Worm (Caenorhabditis elegans) whole organism, young adult: ENCODE data around the gene col-148.

Experiments used
- ama-1 ChIP-seq, 3 experiments: fragments of 150-350 bp in 1 of 3; sonication (generic microtip) in 2 of 3; optimal IDR thresholded peaks; 2 replicates each; lab custom pipeline; 2014 to 2018; ENCODE audit warnings: missing biosample characterization in 2 of 3, missing genetic modification characterization in 2 of 3, missing genetic modification reagents in 2 of 3
- pha-4 ChIP-seq: fragments of 150-350 bp; sonication (generic microtip); optimal IDR thresholded peaks from 2 replicates; lab custom pipeline; 2014; ENCODE audit warnings: missing biosample characterization, missing genetic modification reagents, missing genetic modification characterization
- unc-62 ChIP-seq: fragments of 150-350 bp; optimal IDR thresholded peaks from 2 replicates; lab custom pipeline; 2014; ENCODE audit warnings: missing biosample characterization, missing genetic modification reagents, missing genetic modification characterization
- ztf-25 ChIP-seq: fragments of 200-800 bp; sonication (Bioruptor generic); IDR thresholded peaks from 2 replicates; pipeline ENCODE4 v1.3.6; 2022; ENCODE audit warnings: missing genetic modification reagents, missing genetic modification characterization, missing compliant biosample characterization

DNA sequence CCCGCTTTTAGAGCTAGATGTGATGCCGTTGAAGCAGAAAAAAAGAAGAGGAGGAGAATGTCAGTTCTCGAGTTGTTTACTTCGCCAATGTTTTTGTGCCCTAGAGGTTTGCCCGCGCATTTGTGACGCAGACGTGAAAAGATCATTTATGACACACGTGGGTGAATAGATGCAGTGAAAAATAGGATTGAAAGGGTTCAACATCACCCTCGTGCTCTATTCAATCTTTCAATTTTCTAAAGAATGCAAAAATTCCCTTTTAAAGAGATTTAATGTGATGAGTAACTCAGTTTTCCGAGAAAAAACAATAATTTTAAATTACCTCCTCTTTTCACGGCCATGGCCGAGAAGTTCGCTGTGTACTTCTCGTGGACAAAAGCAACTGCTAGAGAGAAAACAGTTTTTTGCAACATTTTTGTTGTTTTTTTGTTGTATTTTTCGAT is 4.9 kb downstream of the col-148 start:
- no peak for TF ChIP-seq pha-4 (tag; lab: Kevin White, UChicago)
- no peak for TF ChIP-seq ama-1 (optimal IDR thresholded peaks at IDR 0.05; lab: Kevin White, UChicago)
- TF ChIP-seq ama-1 (GFP tag; optimal IDR thresholded peaks at IDR 0.05; lab: Kevin White, UChicago): no peak
- no peak for TF ChIP-seq unc-62 (GFP tag; lab: Kevin White, UChicago)
- no peak for TF ChIP-seq ztf-25 (GFP tag; lab: Robert Waterston, UW)
